Fruit fly (Drosophila melanogaster) whole organism, wandering third instar larva: Measurements from ENCODE around the gene NdufA3.

Source experiments
- Abd-B ChIP-seq: fragments of >200 bp; optimal IDR thresholded peaks from 2 replicates; lab custom pipeline; 2017; ENCODE audit warnings: missing biosample characterization, missing genetic modification characterization
- br ChIP-seq: fragments of 200-800 bp; sonication (Bioruptor generic); optimal IDR thresholded peaks from 2 replicates; lab custom pipeline; 2016; ENCODE audit warnings: missing biosample characterization, missing genetic modification characterization
- fru ChIP-seq: fragments of 200-800 bp; sonication (Bioruptor generic); optimal IDR thresholded peaks from 3 replicates; lab custom pipeline; 2016; ENCODE audit warnings: missing biosample characterization, mild to moderate bottlenecking, missing genetic modification characterization

DNA sequence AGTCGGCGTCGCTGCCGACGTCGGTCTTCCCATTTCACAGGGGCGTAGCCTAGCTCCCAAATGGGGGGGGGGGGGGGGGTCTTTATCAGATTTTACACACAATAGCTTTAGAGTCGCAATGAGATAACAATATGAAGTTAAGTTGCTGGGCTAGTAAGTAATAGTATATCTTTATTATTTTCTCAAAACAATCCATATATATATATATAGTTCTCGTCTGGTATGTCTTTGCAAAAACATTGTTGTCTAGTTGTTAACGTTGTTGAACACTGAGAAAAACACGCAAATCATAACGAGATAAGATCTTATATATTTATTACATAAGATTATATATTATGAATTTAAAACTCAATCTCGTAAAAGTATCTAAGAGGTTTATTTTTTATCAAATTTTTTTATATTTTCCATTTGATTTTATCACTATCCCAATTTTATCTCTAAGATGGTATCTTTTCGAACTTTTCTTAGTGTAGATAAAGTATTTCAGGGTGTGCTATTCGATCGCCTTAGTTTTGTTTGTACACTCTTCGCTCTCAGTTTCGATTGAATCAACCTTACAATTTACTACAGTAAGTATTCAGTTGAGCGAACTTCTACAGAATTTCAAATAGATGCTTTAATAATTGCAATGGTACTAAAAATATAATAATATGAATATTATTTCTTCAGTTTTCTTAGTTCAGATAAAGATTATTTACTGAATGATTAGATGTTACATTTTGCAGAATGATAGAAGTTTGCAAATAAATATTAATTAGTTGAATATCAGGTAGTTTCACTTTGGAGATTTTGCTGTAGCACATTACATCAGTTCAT is 42.2 kb upstream of the NdufA3 start:
- TF ChIP-seq br, result no peak
- TF ChIP-seq fru (GFP tag; lab: Kevin White, UChicago), result peak; percentile 21
- TF ChIP-seq Abd-B, result no peak
